Worm (Caenorhabditis elegans): Measurements from ENCODE around the gene nhr-22.

DNA sequence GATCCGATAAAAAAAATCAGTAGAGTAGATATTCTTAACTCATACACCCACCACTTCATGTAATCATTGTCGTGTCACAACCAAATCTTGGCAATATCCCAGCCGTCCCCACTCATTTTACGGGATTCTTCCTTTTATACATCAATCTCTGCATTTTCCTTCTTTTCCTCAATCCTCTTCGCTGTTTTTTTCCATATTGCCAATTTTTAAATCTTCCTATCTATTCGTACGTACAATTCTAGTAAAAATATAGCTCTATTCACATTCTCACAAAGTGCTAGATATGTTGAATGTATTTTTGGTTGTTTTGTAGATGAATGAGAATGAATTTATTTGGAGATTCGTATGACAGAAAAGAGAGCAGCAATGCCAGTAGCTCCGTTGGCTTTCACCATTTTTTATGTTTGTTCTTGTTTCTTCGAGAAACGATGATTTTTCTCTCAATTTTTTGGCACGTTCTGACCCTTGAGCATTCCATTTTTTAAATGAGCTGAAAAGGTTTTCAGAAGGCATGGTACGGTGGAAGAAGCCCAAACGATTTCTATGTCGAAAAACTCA lies 25.7 kb upstream of the nhr-22 start, which contains the start of gene T28D9.16:
- no peak for TF ChIP-seq lin-39 (tag; optimal IDR thresholded peaks at IDR 0.05)
- TF ChIP-seq ceh-62 (tag; optimal IDR thresholded peaks at IDR 0.05), result no peak
- TF ChIP-seq snpc-1.2 (GFP tag; IDR thresholded peaks at IDR 0.05), result no peak
- no peak for TF ChIP-seq daf-12 (tag; optimal IDR thresholded peaks at IDR 0.05)
- no peak for TF ChIP-seq hif-1 (tag; optimal IDR thresholded peaks at IDR 0.05)
- no peak for TF ChIP-seq attf-4 (tag; optimal IDR thresholded peaks at IDR 0.05)

All from whole organism, L4 larva.